Worm (Caenorhabditis elegans) whole organism, L3 larva: ENCODE results near the gene acdh-13.

ENCODE experiments used
- aly-2 ChIP-seq: fragments of 150-350 bp; optimal IDR thresholded peaks from 2 replicates; lab custom pipeline; 2014; ENCODE audit warnings: missing biosample characterization, missing genetic modification characterization
- ama-1 ChIP-seq: fragments of 150-350 bp; optimal IDR thresholded peaks from 2 replicates; lab custom pipeline; 2018
- ceh-28 ChIP-seq: fragments of 150-350 bp; optimal IDR thresholded peaks from 2 replicates; lab custom pipeline; 2014; ENCODE audit warnings: missing biosample characterization, missing genetic modification reagents, missing genetic modification characterization
- ceh-82 ChIP-seq: fragments of 150-350 bp; optimal IDR thresholded peaks from 2 replicates; lab custom pipeline; 2014; ENCODE audit warnings: missing biosample characterization, missing genetic modification characterization
- egl-27 ChIP-seq: sonication (generic microtip); optimal IDR thresholded peaks from 4 replicates; lab custom pipeline; 2017; ENCODE audit warnings: missing biosample characterization, missing genetic modification reagents, missing genetic modification characterization
- elt-3 ChIP-seq, 3 experiments: fragments of 150-350 bp in 1 of 3; sonication (generic microtip) in 2 of 3; optimal IDR thresholded peaks; 2 replicates in 2 of 3; 4 replicates in 1 of 3; lab custom pipeline; 2014 to 2017; ENCODE audit warnings: missing biosample characterization in 3 of 3, missing genetic modification characterization in 3 of 3
- nhr-11 ChIP-seq: fragments of 150-350 bp; optimal IDR thresholded peaks from 2 replicates; lab custom pipeline; 2014; ENCODE audit warnings: missing biosample characterization, missing genetic modification characterization
- nhr-12 ChIP-seq: fragments of 150-350 bp; optimal IDR thresholded peaks from 2 replicates; lab custom pipeline; 2014; ENCODE audit warnings: missing biosample characterization, missing genetic modification characterization
- nhr-23 ChIP-seq: fragments of 150-350 bp; optimal IDR thresholded peaks from 2 replicates; lab custom pipeline; 2014; ENCODE audit warnings: missing biosample characterization, missing genetic modification reagents, missing genetic modification characterization
- pha-4 ChIP-seq: fragments of 150-350 bp; optimal IDR thresholded peaks from 2 replicates; lab custom pipeline; 2014; ENCODE audit warnings: missing biosample characterization, missing genetic modification reagents, missing genetic modification characterization
- snpc-4 ChIP-seq: fragments of 150-350 bp; optimal IDR thresholded peaks from 2 replicates; lab custom pipeline; 2014; ENCODE audit warnings: missing biosample characterization, missing genetic modification characterization
- unc-62 ChIP-seq: fragments of 150-350 bp; sonication (generic microtip); optimal IDR thresholded peaks from 4 replicates; lab custom pipeline; 2014; ENCODE audit warnings: missing biosample characterization, missing genetic modification reagents, missing genetic modification characterization
- ztf-11 ChIP-seq: fragments of 150-350 bp; optimal IDR thresholded peaks from 2 replicates; lab custom pipeline; 2014; ENCODE audit warnings: missing biosample characterization, missing genetic modification characterization
- ztf-4 ChIP-seq: fragments of 150-350 bp; optimal IDR thresholded peaks from 2 replicates; lab custom pipeline; 2014; ENCODE audit warnings: missing biosample characterization, missing genetic modification characterization

DNA sequence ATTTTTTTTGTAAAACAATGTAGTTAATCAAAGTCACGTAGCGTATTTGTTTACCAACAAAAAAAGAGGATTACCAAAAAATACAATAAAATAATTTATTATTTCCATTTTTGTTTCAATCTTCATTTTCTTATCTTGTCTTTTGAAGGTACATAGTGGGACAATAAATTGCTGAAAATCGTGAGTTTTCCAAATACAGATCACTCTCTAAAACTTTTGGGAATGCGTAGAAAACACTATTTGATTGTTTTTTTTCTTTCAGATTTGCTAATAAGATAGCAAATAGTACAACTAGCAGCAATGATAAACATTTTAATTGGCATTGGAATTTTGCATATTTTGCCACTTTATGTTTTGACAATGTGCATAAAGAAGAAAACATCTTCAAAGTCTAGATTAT, 2.8 kb upstream of the acdh-13 start, which contains the start of gene C28C12.1:
- TF ChIP-seq ztf-4 (tag; lab: Kevin White, UChicago) (no peak), nhr-23 (tag; lab: Kevin White, UChicago) (no peak), nhr-11 (no peak), snpc-4 (tag; lab: Kevin White, UChicago) (no peak), ztf-11 (tag; lab: Kevin White, UChicago) (no peak), elt-3 (tag; optimal IDR thresholded peaks at IDR 0.05; lab: Kevin White, UChicago) (no peak), nhr-12 (tag; lab: Kevin White, UChicago) (no peak), ama-1 (lab: Kevin White, UChicago) (no peak), unc-62 (GFP tag; lab: Kevin White, UChicago) (no peak), ceh-82 (tag; lab: Kevin White, UChicago) (no peak), ceh-28 (tag; lab: Kevin White, UChicago) (no peak), aly-2 (tag; lab: Kevin White, UChicago) (no peak), egl-27 (tag; lab: Kevin White, UChicago) (no peak), pha-4 (no peak)
